Worm (Caenorhabditis elegans) whole organism, mixed stage, embryonic: ENCODE data around the gene Y54G2A.37.

ENCODE experiments used
- M03D4.4 ChIP-seq: sonication (generic microtip); optimal IDR thresholded peaks from 2 replicates; lab custom pipeline; 2017; ENCODE audit warnings: mild to moderate bottlenecking, missing genetic modification characterization, missing compliant biosample characterization
- bed-3 ChIP-seq: fragments of 200-800 bp; sonication (Bioruptor generic); optimal IDR thresholded peaks from 3 replicates; lab custom pipeline; 2018; ENCODE audit warnings: mild to moderate bottlenecking, missing genetic modification characterization, moderate library complexity, missing compliant biosample characterization
- blmp-1 ChIP-seq: fragments of 150-350 bp; optimal IDR thresholded peaks from 2 replicates; lab custom pipeline; 2014; ENCODE audit warnings: missing biosample characterization, missing genetic modification characterization
- ceh-39 ChIP-seq: fragments of 150-350 bp; optimal IDR thresholded peaks from 2 replicates; lab custom pipeline; 2014; ENCODE audit warnings: missing biosample characterization, missing genetic modification characterization
- ceh-43 ChIP-seq: fragments of 200-800 bp; sonication (Bioruptor generic); optimal IDR thresholded peaks from 2 replicates; lab custom pipeline; 2018; ENCODE audit warnings: mild to moderate bottlenecking, missing genetic modification characterization, moderate library complexity, missing compliant biosample characterization
- ceh-83 ChIP-seq: fragments of 200-800 bp; sonication (Bioruptor generic); optimal IDR thresholded peaks from 2 replicates; lab custom pipeline; 2018; ENCODE audit warnings: mild to moderate bottlenecking, missing genetic modification characterization, missing compliant biosample characterization
- ces-1 ChIP-seq: fragments of 150-350 bp; optimal IDR thresholded peaks from 2 replicates; lab custom pipeline; 2014; ENCODE audit warnings: missing biosample characterization, missing genetic modification reagents, missing genetic modification characterization
- cnd-1 ChIP-seq: fragments of 200-800 bp; sonication (Bioruptor generic); optimal IDR thresholded peaks from 2 replicates; lab custom pipeline; 2018; ENCODE audit warnings: mild to moderate bottlenecking, missing genetic modification characterization, missing compliant biosample characterization
- drap-1 ChIP-seq: fragments of 200-800 bp; sonication (Bioruptor generic); optimal IDR thresholded peaks from 3 replicates; lab custom pipeline; 2018; ENCODE audit warnings: mild to moderate bottlenecking, missing genetic modification characterization, missing compliant biosample characterization
- elt-1 ChIP-seq: sonication (generic microtip); optimal IDR thresholded peaks from 2 replicates; lab custom pipeline; 2017; ENCODE audit warnings: missing genetic modification characterization, mild to moderate bottlenecking, missing compliant biosample characterization, antibody characterized with exemption, moderate library complexity, borderline replicate concordance; ENCODE audit not compliant: insufficient read depth
- elt-3 ChIP-seq: fragments of 150-350 bp; optimal IDR thresholded peaks from 2 replicates; lab custom pipeline; 2014; ENCODE audit warnings: missing biosample characterization, missing genetic modification characterization
- flh-1 ChIP-seq: fragments of 200-800 bp; sonication (Bioruptor generic); optimal IDR thresholded peaks from 2 replicates; lab custom pipeline; 2018; ENCODE audit warnings: mild to moderate bottlenecking, missing genetic modification characterization, moderate library complexity, missing compliant biosample characterization
- ham-2 ChIP-seq: fragments of 200-800 bp; sonication (Bioruptor generic); optimal IDR thresholded peaks from 2 replicates; lab custom pipeline; 2018; ENCODE audit warnings: mild to moderate bottlenecking, missing genetic modification characterization, missing compliant biosample characterization
- hlh-1 ChIP-seq: fragments of 150-350 bp; optimal IDR thresholded peaks from 2 replicates; lab custom pipeline; 2014; ENCODE audit warnings: missing biosample characterization, missing genetic modification reagents, missing genetic modification characterization
- lin-13 ChIP-seq: fragments of 150-350 bp; optimal IDR thresholded peaks from 2 replicates; lab custom pipeline; 2014; ENCODE audit warnings: missing biosample characterization, missing genetic modification characterization
- lin-32 ChIP-seq: fragments of 200-800 bp; sonication (Bioruptor generic); optimal IDR thresholded peaks from 2 replicates; lab custom pipeline; 2018; ENCODE audit warnings: mild to moderate bottlenecking, missing genetic modification characterization, missing compliant biosample characterization
- lsy-2 ChIP-seq: fragments of 150-350 bp; optimal IDR thresholded peaks from 2 replicates; lab custom pipeline; 2014; ENCODE audit warnings: missing biosample characterization, missing genetic modification characterization
- mab-5 ChIP-seq: fragments of 150-350 bp; optimal IDR thresholded peaks from 2 replicates; lab custom pipeline; 2014; ENCODE audit warnings: missing biosample characterization, missing genetic modification characterization
- mls-2 ChIP-seq: sonication (generic microtip); optimal IDR thresholded peaks from 2 replicates; lab custom pipeline; 2016; ENCODE audit warnings: mild to moderate bottlenecking, missing genetic modification characterization, moderate library complexity, missing compliant biosample characterization
- nhr-12 ChIP-seq: fragments of 150-350 bp; optimal IDR thresholded peaks from 2 replicates; lab custom pipeline; 2014; ENCODE audit warnings: missing biosample characterization, missing genetic modification characterization
- nhr-2 ChIP-seq: fragments of 150-350 bp; optimal IDR thresholded peaks from 2 replicates; lab custom pipeline; 2014; ENCODE audit warnings: missing biosample characterization, missing genetic modification characterization
- nhr-237 ChIP-seq: fragments of 150-350 bp; optimal IDR thresholded peaks from 2 replicates; lab custom pipeline; 2014; ENCODE audit warnings: missing biosample characterization, missing genetic modification characterization
- nhr-28 ChIP-seq: fragments of 150-350 bp; optimal IDR thresholded peaks from 2 replicates; lab custom pipeline; 2014; ENCODE audit warnings: missing biosample characterization, missing genetic modification characterization
- nhr-76 ChIP-seq: sonication (generic microtip); optimal IDR thresholded peaks from 2 replicates; lab custom pipeline; 2017; ENCODE audit warnings: missing biosample characterization, missing genetic modification characterization
- pha-4 ChIP-seq: fragments of 150-350 bp; optimal IDR thresholded peaks from 2 replicates; lab custom pipeline; 2018; ENCODE audit warnings: missing biosample characterization, missing genetic modification reagents, missing genetic modification characterization
- sem-2 ChIP-seq: fragments of 200-800 bp; sonication (Bioruptor generic); optimal IDR thresholded peaks from 2 replicates; lab custom pipeline; 2018; ENCODE audit warnings: mild to moderate bottlenecking, missing genetic modification characterization, missing compliant biosample characterization
- snpc-4 ChIP-seq: fragments of 150-350 bp; optimal IDR thresholded peaks from 2 replicates; lab custom pipeline; 2014; ENCODE audit warnings: missing biosample characterization, missing genetic modification characterization
- sptf-1 ChIP-seq: sonication (generic microtip); optimal IDR thresholded peaks from 2 replicates; lab custom pipeline; 2017; ENCODE audit warnings: mild to moderate bottlenecking, missing genetic modification characterization, moderate library complexity, missing compliant biosample characterization
- tbx-8 ChIP-seq: fragments of 200-800 bp; sonication (Bioruptor generic); optimal IDR thresholded peaks from 2 replicates; lab custom pipeline; 2018; ENCODE audit warnings: mild to moderate bottlenecking, missing genetic modification characterization, moderate library complexity, missing compliant biosample characterization
- unc-120 ChIP-seq: sonication (generic microtip); optimal IDR thresholded peaks from 2 replicates; lab custom pipeline; 2017; ENCODE audit warnings: missing genetic modification characterization, missing compliant biosample characterization; ENCODE audit not compliant: poor library complexity, severe bottlenecking
- unc-39 ChIP-seq: fragments of 150-350 bp; optimal IDR thresholded peaks from 2 replicates; lab custom pipeline; 2014; ENCODE audit warnings: missing biosample characterization, missing genetic modification characterization
- unc-62 ChIP-seq: fragments of 150-350 bp; optimal IDR thresholded peaks from 2 replicates; lab custom pipeline; 2014; ENCODE audit warnings: missing biosample characterization, missing genetic modification reagents, missing genetic modification characterization
- zip-8 ChIP-seq: fragments of 150-350 bp; optimal IDR thresholded peaks from 2 replicates; lab custom pipeline; 2014; ENCODE audit warnings: missing biosample characterization, missing genetic modification characterization
- ztf-11 ChIP-seq: fragments of 150-350 bp; optimal IDR thresholded peaks from 2 replicates; lab custom pipeline; 2014; ENCODE audit warnings: missing biosample characterization, missing genetic modification characterization

Gene Y54G2A.37

ce11 chrIV:2808154-2808553 is 12.4 kb upstream of the Y54G2A.37 start:
- TF ChIP-seq snpc-4 (tag; lab: Kevin White, UChicago) (no peak), ham-2 (GFP tag; lab: Kevin White, UChicago) (no peak)

ce11 chrIV:2809208-2809607 is 11.3 kb upstream of the Y54G2A.37 start, which contains the start of gene Y54G2A.76:
Y54G2A.76 (plus strand) TSS chrIV:2809410.
- TF ChIP-seq mls-2 (no peak), snpc-4 (tag; lab: Kevin White, UChicago) (no peak), hlh-1 (tag; lab: Kevin White, UChicago) (no peak), elt-3 (tag; lab: Kevin White, UChicago) (no peak), ztf-11 (tag; lab: Kevin White, UChicago) (no peak), sem-2 (GFP tag; lab: Kevin White, UChicago) (no peak), elt-1 (tag; lab: Kevin White, UChicago) (peak; percentile 13), lin-32 (GFP tag; lab: Kevin White, UChicago) (no peak), flh-1 (no peak), unc-120 (tag; lab: Kevin White, UChicago) (no peak), ceh-83 (GFP tag; lab: Kevin White, UChicago) (no peak), sptf-1 (tag; lab: Kevin White, UChicago) (no peak), nhr-76 (tag; lab: Kevin White, UChicago) (no peak), blmp-1 (peak; percentile 88), lsy-2 (tag; lab: Kevin White, UChicago) (no peak), ceh-43 (GFP tag; lab: Kevin White, UChicago) (no peak), M03D4.4 (tag; lab: Kevin White, UChicago) (no peak), ham-2 (GFP tag; lab: Kevin White, UChicago) (peak; percentile 27), nhr-237 (no peak), nhr-12 (no peak), mab-5 (no peak), lin-13 (tag; lab: Kevin White, UChicago) (no peak), ceh-39 (no peak), drap-1 (GFP tag; lab: Kevin White, UChicago) (no peak), pha-4 (tag; lab: Kevin White, UChicago) (no peak), unc-62 (no peak)
- TF ChIP-seq, all 35 proteins: peak for 3

- TF ChIP-seq elt-1 (tag; lab: Kevin White, UChicago) (no peak), unc-120 (tag; lab: Kevin White, UChicago) (no peak), ham-2 (GFP tag; lab: Kevin White, UChicago) (no peak), M03D4.4 (tag; lab: Kevin White, UChicago) (no peak), flh-1 (no peak), ces-1 (GFP tag; lab: Kevin White, UChicago) (no peak), nhr-76 (tag; lab: Kevin White, UChicago) (no peak), pha-4 (tag; lab: Kevin White, UChicago) (no peak), zip-8 (tag; lab: Kevin White, UChicago) (no peak), nhr-28 (no peak), ceh-83 (GFP tag; lab: Kevin White, UChicago) (no peak), tbx-8 (GFP tag; lab: Kevin White, UChicago) (no peak), lin-13 (tag; lab: Kevin White, UChicago) (no peak), blmp-1 (no peak), sptf-1 (tag; lab: Kevin White, UChicago) (no peak), nhr-237 (no peak), lsy-2 (tag; lab: Kevin White, UChicago) (no peak), unc-39 (tag; lab: Kevin White, UChicago) (no peak)
Measured at ce11 chrIV:2817038-2817437, 3.5 kb upstream of the Y54G2A.37 start.

ce11 chrIV:2819633-2820032 is 875 bp upstream of the Y54G2A.37 start, which contains the start of gene Y54G2A.13:
Y54G2A.13 (minus strand) TSS chrIV:2819733.
- no peak for TF ChIP-seq unc-120 (tag; lab: Kevin White, UChicago)
- TF ChIP-seq elt-3 (tag; lab: Kevin White, UChicago), result no peak
- TF ChIP-seq sptf-1 (tag; lab: Kevin White, UChicago), result no peak
- TF ChIP-seq ceh-39, result no peak
- TF ChIP-seq unc-39 (tag; lab: Kevin White, UChicago), result no peak
- TF ChIP-seq ces-1 (GFP tag; lab: Kevin White, UChicago), result no peak

ce11 chrIV:2823446-2823845 is 2.9 kb downstream of the Y54G2A.37 start, which contains the start of gene clec-80:
clec-80 (plus strand) TSS chrIV:2823746.
- TF ChIP-seq bed-3 (GFP tag; lab: Kevin White, UChicago) (no peak), mab-5 (no peak), cnd-1 (tag; lab: Kevin White, UChicago) (no peak), lin-32 (GFP tag; lab: Kevin White, UChicago) (no peak), lsy-2 (tag; lab: Kevin White, UChicago) (no peak), pha-4 (tag; lab: Kevin White, UChicago) (no peak), ham-2 (GFP tag; lab: Kevin White, UChicago) (no peak), nhr-28 (no peak), ceh-43 (GFP tag; lab: Kevin White, UChicago) (no peak), zip-8 (tag; lab: Kevin White, UChicago) (no peak), elt-3 (tag; lab: Kevin White, UChicago) (no peak), ceh-39 (no peak), ceh-83 (GFP tag; lab: Kevin White, UChicago) (no peak), snpc-4 (tag; lab: Kevin White, UChicago) (no peak), unc-62 (no peak), nhr-2 (tag; lab: Kevin White, UChicago) (no peak)
